Worm (Caenorhabditis elegans): ENCODE data around the gene C01C4.2.

The C01C4.2 gene

ce11 chrX:3759345-3759744 lies 44.4 kb downstream of the C01C4.2 start, which contains the start of gene T14G12.6:
Gene T14G12.6 (minus strand): TSS chrX:3759445.
- TF ChIP-seq tbx-8 (GFP tag; optimal IDR thresholded peaks at IDR 0.05) (no peak), elt-3 (tag; optimal IDR thresholded peaks at IDR 0.05) (peak; percentile 1), lin-13 (tag; optimal IDR thresholded peaks at IDR 0.05) (no peak), sptf-1 (tag; optimal IDR thresholded peaks at IDR 0.05) (no peak)

DNA sequence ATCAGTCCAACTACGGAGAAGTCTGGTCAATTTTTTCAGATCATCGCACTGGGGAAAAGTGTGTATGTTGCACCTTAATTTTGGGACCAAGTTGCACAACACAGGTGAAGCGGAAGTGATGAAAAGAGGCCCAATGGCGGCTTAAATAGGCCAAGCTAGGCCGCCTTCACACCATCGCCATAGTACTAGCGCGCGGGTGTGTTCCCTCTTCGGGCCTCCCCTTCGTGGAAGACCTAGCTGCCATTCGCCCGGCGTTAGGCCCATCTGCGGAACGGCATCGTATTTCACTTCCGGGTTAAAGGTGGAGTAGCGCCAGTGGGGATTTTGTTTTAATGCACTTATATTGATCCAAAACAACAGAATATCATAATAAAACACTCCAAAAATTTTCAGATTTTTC lies 44.9 kb downstream of the C01C4.2 start:
- no peak for TF ChIP-seq ztf-11 (tag; optimal IDR thresholded peaks at IDR 0.05)
- TF ChIP-seq nhr-76 (tag; optimal IDR thresholded peaks at IDR 0.05) = no peak
- no peak for TF ChIP-seq ham-2 (GFP tag; optimal IDR thresholded peaks at IDR 0.05)
- no peak for TF ChIP-seq ces-1 (GFP tag; optimal IDR thresholded peaks at IDR 0.05)
- no peak for TF ChIP-seq nhr-28 (tag; optimal IDR thresholded peaks at IDR 0.05)
- TF ChIP-seq mab-5 (tag; optimal IDR thresholded peaks at IDR 0.05) = no peak
- TF ChIP-seq unc-62 (GFP tag; optimal IDR thresholded peaks at IDR 0.05) = no peak
- TF ChIP-seq zip-8 (tag; optimal IDR thresholded peaks at IDR 0.05) = no peak
- no peak for TF ChIP-seq flh-1 (GFP tag; optimal IDR thresholded peaks at IDR 0.05)

- TF ChIP-seq mep-1 (tag; optimal IDR thresholded peaks at IDR 0.05) (no peak), nhr-28 (tag; optimal IDR thresholded peaks at IDR 0.05) (no peak), ceh-39 (tag; optimal IDR thresholded peaks at IDR 0.05) (no peak), M03D4.4 (tag; optimal IDR thresholded peaks at IDR 0.05) (no peak), ceh-43 (GFP tag; optimal IDR thresholded peaks at IDR 0.05) (no peak), bed-3 (GFP tag; optimal IDR thresholded peaks at IDR 0.05) (no peak), unc-39 (tag; optimal IDR thresholded peaks at IDR 0.05) (no peak), ceh-83 (GFP tag; optimal IDR thresholded peaks at IDR 0.05) (no peak), nhr-12 (tag; optimal IDR thresholded peaks at IDR 0.05) (no peak), unc-62 (GFP tag; optimal IDR thresholded peaks at IDR 0.05) (no peak), sptf-1 (tag; optimal IDR thresholded peaks at IDR 0.05) (no peak), mls-2 (tag; optimal IDR thresholded peaks at IDR 0.05) (no peak), nhr-76 (tag; optimal IDR thresholded peaks at IDR 0.05) (no peak), ces-1 (GFP tag; optimal IDR thresholded peaks at IDR 0.05) (no peak), lin-32 (GFP tag; optimal IDR thresholded peaks at IDR 0.05) (no peak), mab-5 (tag; optimal IDR thresholded peaks at IDR 0.05) (no peak), unc-120 (tag; optimal IDR thresholded peaks at IDR 0.05; ENCODE audit: poor library complexity, severe bottlenecking) (no peak)
These were observed 47.5 kb downstream of the C01C4.2 start, which contains the start of gene T14G12.11 for ce11 chrX:3762410-3762809. Gene T14G12.11 (minus strand): TSS chrX:3762547.

DNA sequence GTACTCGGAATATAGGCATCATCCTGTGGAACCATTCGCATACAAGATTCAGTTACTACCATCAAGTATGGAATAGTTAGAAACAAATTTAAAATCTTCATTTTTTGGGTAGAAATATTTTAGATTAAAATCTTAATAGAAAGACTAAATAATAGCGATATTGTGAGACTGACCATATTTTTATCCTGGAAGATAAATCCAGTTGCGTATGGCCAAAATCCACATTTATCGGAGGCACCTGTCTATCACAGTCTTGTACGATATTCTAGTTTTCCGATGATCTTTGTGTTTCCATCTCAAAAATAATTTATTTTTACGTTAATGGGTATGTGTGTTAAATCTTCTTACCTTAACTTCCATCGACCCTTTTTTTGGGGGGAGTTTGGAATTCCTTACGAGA lies 49.4 kb downstream of the C01C4.2 start, which contains the start of gene F47B7.3:
F47B7.3 (minus strand) TSS at position 101 of the 400 bp plus-strand sequence.
- TF ChIP-seq ham-2 (GFP tag; optimal IDR thresholded peaks at IDR 0.05) (no peak), tbx-8 (GFP tag; optimal IDR thresholded peaks at IDR 0.05) (no peak), nhr-12 (tag; optimal IDR thresholded peaks at IDR 0.05) (no peak), unc-62 (GFP tag; optimal IDR thresholded peaks at IDR 0.05) (no peak), lin-32 (GFP tag; optimal IDR thresholded peaks at IDR 0.05) (no peak), flh-1 (GFP tag; optimal IDR thresholded peaks at IDR 0.05) (no peak), lin-13 (tag; optimal IDR thresholded peaks at IDR 0.05) (no peak), unc-39 (tag; optimal IDR thresholded peaks at IDR 0.05) (no peak), elt-3 (tag; optimal IDR thresholded peaks at IDR 0.05) (no peak), elt-1 (tag; optimal IDR thresholded peaks at IDR 0.05; ENCODE audit: borderline replicate concordance, insufficient read depth) (no peak), ces-1 (GFP tag; optimal IDR thresholded peaks at IDR 0.05) (no peak), nhr-237 (tag; optimal IDR thresholded peaks at IDR 0.05) (no peak), blmp-1 (tag; optimal IDR thresholded peaks at IDR 0.05) (no peak), unc-120 (tag; optimal IDR thresholded peaks at IDR 0.05; ENCODE audit: poor library complexity, severe bottlenecking) (no peak), ztf-11 (tag; optimal IDR thresholded peaks at IDR 0.05) (no peak), M03D4.4 (tag; optimal IDR thresholded peaks at IDR 0.05) (no peak), zip-8 (tag; optimal IDR thresholded peaks at IDR 0.05) (no peak), drap-1 (GFP tag; optimal IDR thresholded peaks at IDR 0.05) (no peak), snpc-4 (tag; optimal IDR thresholded peaks at IDR 0.05) (no peak), sptf-1 (tag; optimal IDR thresholded peaks at IDR 0.05) (no peak)

DNA sequence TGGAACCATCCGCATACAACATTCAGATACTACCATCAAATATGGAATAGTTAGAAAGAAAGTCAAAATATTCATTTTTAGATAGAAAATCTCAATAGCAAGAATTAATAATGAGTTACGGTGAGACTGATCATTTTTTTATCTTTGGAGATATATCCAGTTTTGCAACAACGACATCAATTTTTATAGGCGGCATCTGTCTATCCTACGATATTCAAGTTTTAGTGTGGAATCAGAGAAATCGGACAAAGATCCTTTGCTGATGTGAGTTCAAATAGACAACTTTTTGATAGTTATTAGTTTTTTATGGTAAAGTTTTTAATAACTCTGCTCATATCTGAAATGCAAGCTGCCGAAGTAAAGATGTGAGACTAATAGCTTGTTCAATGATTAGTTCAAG lies 51.7 kb downstream of the C01C4.2 start, which contains the start of gene F47B7.4:
F47B7.4 (minus strand) TSS at position 101 of the 400 bp plus-strand sequence.
- TF ChIP-seq flh-1 (GFP tag; optimal IDR thresholded peaks at IDR 0.05) (no peak), nhr-76 (tag; optimal IDR thresholded peaks at IDR 0.05) (no peak), snpc-4 (tag; optimal IDR thresholded peaks at IDR 0.05) (no peak), mls-2 (tag; optimal IDR thresholded peaks at IDR 0.05) (no peak), nhr-2 (tag; optimal IDR thresholded peaks at IDR 0.05) (no peak), lin-32 (GFP tag; optimal IDR thresholded peaks at IDR 0.05) (no peak)
